Fruit fly (Drosophila melanogaster) whole organism, embryonic: ENCODE results near the gene CG17549.

Experiments
- Antp ChIP-seq: fragments of 200-800 bp; sonication (Bioruptor generic); optimal IDR thresholded peaks from 3 replicates; lab custom pipeline; 2016; ENCODE audit warnings: missing biosample characterization, missing genetic modification characterization
- Bdp1 ChIP-seq: fragments of 200-800 bp; sonication (Bioruptor generic); optimal IDR thresholded peaks from 3 replicates; lab custom pipeline; 2016; ENCODE audit warnings: missing biosample characterization, missing genetic modification characterization
- BtbVII ChIP-seq: fragments of 200-800 bp; sonication (Bioruptor generic); optimal IDR thresholded peaks from 3 replicates; lab custom pipeline; 2017; ENCODE audit warnings: missing biosample characterization, mild to moderate bottlenecking, missing genetic modification characterization
- CG1024 ChIP-seq: fragments of 200-800 bp; sonication (Bioruptor generic); IDR thresholded peaks from 2 replicates; pipeline ENCODE4 v1.3.6; 2022; ENCODE audit warnings: missing biosample characterization, missing genetic modification characterization
- CG12104 ChIP-seq: fragments of 200-800 bp; sonication (Bioruptor generic); optimal IDR thresholded peaks from 3 replicates; lab custom pipeline; 2016; ENCODE audit warnings: missing biosample characterization, missing genetic modification characterization
- CG12299 ChIP-seq: fragments of 200-800 bp; sonication (Bioruptor generic); optimal IDR thresholded peaks from 2 replicates; lab custom pipeline; 2018; ENCODE audit warnings: missing biosample characterization, mild to moderate bottlenecking, missing genetic modification characterization
- CG12744 ChIP-seq: fragments of 200-800 bp; sonication (Bioruptor generic); optimal IDR thresholded peaks from 2 replicates; lab custom pipeline; 2016; ENCODE audit warnings: missing biosample characterization, missing genetic modification characterization
- CG13624 ChIP-seq: fragments of 200-800 bp; sonication (Bioruptor generic); optimal IDR thresholded peaks from 2 replicates; lab custom pipeline; 2016; ENCODE audit warnings: missing biosample characterization, missing genetic modification characterization
- CG14441 ChIP-seq: fragments of 200-800 bp; sonication (Bioruptor generic); IDR thresholded peaks from 2 replicates; pipeline ENCODE4 v1.3.6; 2022; ENCODE audit warnings: missing biosample characterization, missing genetic modification characterization
- CG14710 ChIP-seq: fragments of 200-800 bp; sonication (Bioruptor generic); optimal IDR thresholded peaks from 3 replicates; lab custom pipeline; 2019; ENCODE audit warnings: missing biosample characterization, mild to moderate bottlenecking, missing genetic modification characterization, moderate library complexity
- CG15514 ChIP-seq: fragments of 200-800 bp; sonication (Bioruptor generic); optimal IDR thresholded peaks from 3 replicates; lab custom pipeline; 2017; ENCODE audit warnings: missing biosample characterization, missing genetic modification characterization, mild to moderate bottlenecking, moderate library complexity, missing genetic modification reagents
- CG16779 ChIP-seq: fragments of 200-800 bp; sonication (Bioruptor generic); IDR thresholded peaks from 2 replicates; pipeline ENCODE4 v1.3.6; 2022; ENCODE audit warnings: missing biosample characterization, missing genetic modification characterization
- CG16813 ChIP-seq: fragments of 200-800 bp; sonication (Bioruptor generic); IDR thresholded peaks from 3 replicates; pipeline ENCODE4 v1.3.6; 2022; ENCODE audit warnings: missing biosample characterization, missing genetic modification characterization; ENCODE audit not compliant: partially characterized antibody
- CG18011 ChIP-seq: fragments of 200-800 bp; sonication (Bioruptor generic); optimal IDR thresholded peaks from 2 replicates; lab custom pipeline; 2017; ENCODE audit warnings: missing biosample characterization, missing genetic modification characterization, mild to moderate bottlenecking, moderate library complexity, missing genotype
- CG2712 ChIP-seq: fragments of 200-800 bp; optimal IDR thresholded peaks from 3 replicates; lab custom pipeline; 2019; ENCODE audit warnings: missing biosample characterization, mild to moderate bottlenecking, missing genetic modification characterization, moderate library complexity
- CG3163 ChIP-seq: fragments of 200-800 bp; sonication (Bioruptor generic); optimal IDR thresholded peaks from 3 replicates; lab custom pipeline; 2016; ENCODE audit warnings: missing biosample characterization, missing genetic modification characterization
- CG33557 ChIP-seq: fragments of 200-800 bp; sonication (Bioruptor generic); optimal IDR thresholded peaks from 2 replicates; lab custom pipeline; 2019; ENCODE audit warnings: missing biosample characterization, mild to moderate bottlenecking, missing genetic modification characterization, moderate library complexity
- CG34422 ChIP-seq: fragments of 200-800 bp; sonication (Bioruptor generic); IDR thresholded peaks from 3 replicates; pipeline ENCODE4 v1.3.6; 2022; ENCODE audit warnings: missing biosample characterization, missing genetic modification characterization
- CG43689 ChIP-seq: fragments of 200-800 bp; sonication (Bioruptor generic); IDR thresholded peaks from 2 replicates; pipeline ENCODE4 v1.3.6; 2022; ENCODE audit warnings: missing biosample characterization, missing genetic modification characterization
- CG6765 ChIP-seq: fragments of 200-800 bp; sonication (Bioruptor generic); optimal IDR thresholded peaks from 3 replicates; lab custom pipeline; 2017; ENCODE audit warnings: missing biosample characterization, mild to moderate bottlenecking, missing genetic modification characterization
- CG7372 ChIP-seq: fragments of 200-800 bp; sonication (Bioruptor generic); IDR thresholded peaks from 2 replicates; pipeline ENCODE4 v1.3.6; 2022; ENCODE audit warnings: missing biosample characterization, missing genetic modification characterization
- CG8388 ChIP-seq: fragments of 200-800 bp; sonication (Bioruptor generic); optimal IDR thresholded peaks from 2 replicates; lab custom pipeline; 2019; ENCODE audit warnings: missing biosample characterization, mild to moderate bottlenecking, missing genetic modification characterization, moderate library complexity
- D ChIP-seq, 2 experiments: fragments of 200-800 bp in 1 of 2; fragments of >200 bp in 1 of 2; sonication (Bioruptor generic) in 1 of 2; optimal IDR thresholded peaks; 2 replicates in 1 of 2; 3 replicates in 1 of 2; lab custom pipeline; 2017; ENCODE audit warnings: mild to moderate bottlenecking in 1 of 2, missing biosample characterization in 1 of 2, missing genetic modification characterization in 1 of 2, missing genetic modification reagents in 1 of 2
- Dad ChIP-seq: fragments of 200-800 bp; sonication (Bioruptor generic); optimal IDR thresholded peaks from 3 replicates; lab custom pipeline; 2016; ENCODE audit warnings: missing biosample characterization, missing genetic modification characterization
- Ets97D ChIP-seq: fragments of 200-800 bp; sonication (Bioruptor generic); optimal IDR thresholded peaks from 3 replicates; lab custom pipeline; 2016; ENCODE audit warnings: missing biosample characterization, missing genetic modification characterization
- HLH54F ChIP-seq: fragments of 200-800 bp; sonication (Bioruptor generic); optimal IDR thresholded peaks from 3 replicates; lab custom pipeline; 2016; ENCODE audit warnings: missing biosample characterization, missing genetic modification characterization
- Hmx ChIP-seq: fragments of 200-800 bp; sonication (Bioruptor generic); optimal IDR thresholded peaks from 2 replicates; lab custom pipeline; 2016; ENCODE audit warnings: missing biosample characterization, missing genetic modification characterization
- Hsf ChIP-seq: fragments of 200-800 bp; sonication (Bioruptor generic); optimal IDR thresholded peaks from 3 replicates; lab custom pipeline; 2016; ENCODE audit warnings: missing biosample characterization, missing genetic modification characterization
- MESR4 ChIP-seq: fragments of 200-800 bp; sonication (Bioruptor generic); optimal IDR thresholded peaks from 2 replicates; lab custom pipeline; 2018; ENCODE audit warnings: missing biosample characterization, mild to moderate bottlenecking, missing genetic modification characterization, moderate library complexity
- NC2α ChIP-seq: fragments of 200-800 bp; sonication (Bioruptor generic); optimal IDR thresholded peaks from 2 replicates; lab custom pipeline; 2016; ENCODE audit warnings: missing biosample characterization, missing genetic modification characterization
- NK7.1 ChIP-seq: fragments of 200-800 bp; sonication (Bioruptor generic); optimal IDR thresholded peaks from 3 replicates; lab custom pipeline; 2016; ENCODE audit warnings: missing biosample characterization, missing genetic modification characterization
- Nf-YB ChIP-seq: fragments of 200-800 bp; sonication (Bioruptor generic); optimal IDR thresholded peaks from 3 replicates; lab custom pipeline; 2019; ENCODE audit warnings: missing biosample characterization, mild to moderate bottlenecking, missing genetic modification characterization, moderate library complexity
- Poxn ChIP-seq: fragments of 200-800 bp; sonication (Bioruptor generic); IDR thresholded peaks from 2 replicates; pipeline ENCODE4 v1.3.6; 2022; ENCODE audit warnings: missing biosample characterization, missing genetic modification characterization
- Sry-δ ChIP-seq: fragments of 200-800 bp; sonication (Bioruptor generic); optimal IDR thresholded peaks from 2 replicates; lab custom pipeline; 2016; ENCODE audit warnings: missing biosample characterization, missing genetic modification characterization
- eyg ChIP-seq: fragments of 200-800 bp; sonication (Bioruptor generic); optimal IDR thresholded peaks from 3 replicates; lab custom pipeline; 2016; ENCODE audit warnings: missing biosample characterization, missing genetic modification characterization
- inv ChIP-seq: fragments of 200-800 bp; sonication (Bioruptor generic); IDR thresholded peaks from 2 replicates; pipeline ENCODE4 v1.3.6; 2022; ENCODE audit warnings: missing biosample characterization, missing genetic modification characterization; ENCODE audit not compliant: partially characterized antibody
- jumu ChIP-seq: fragments of 200-800 bp; sonication (Bioruptor generic); optimal IDR thresholded peaks from 3 replicates; lab custom pipeline; 2016; ENCODE audit warnings: missing biosample characterization, missing genetic modification characterization
- kni ChIP-seq: fragments of 200-800 bp; sonication (Bioruptor generic); optimal IDR thresholded peaks from 3 replicates; lab custom pipeline; 2017; ENCODE audit warnings: mild to moderate bottlenecking, missing biosample characterization, missing genetic modification reagents, missing genetic modification characterization
- lbe ChIP-seq: fragments of 200-800 bp; sonication (Bioruptor generic); optimal IDR thresholded peaks from 2 replicates; lab custom pipeline; 2016; ENCODE audit warnings: missing biosample characterization, mild to moderate bottlenecking, missing genetic modification characterization
- nerfin-1 ChIP-seq: fragments of 200-800 bp; sonication (Bioruptor generic); optimal IDR thresholded peaks from 3 replicates; lab custom pipeline; 2019; ENCODE audit warnings: missing biosample characterization, mild to moderate bottlenecking, missing genetic modification characterization, moderate library complexity
- odd ChIP-seq: fragments of 200-800 bp; sonication (Bioruptor generic); optimal IDR thresholded peaks from 2 replicates; lab custom pipeline; 2017; ENCODE audit warnings: missing biosample characterization, mild to moderate bottlenecking, missing genetic modification characterization
- pfk ChIP-seq: fragments of 200-800 bp; sonication (Bioruptor generic); optimal IDR thresholded peaks from 2 replicates; lab custom pipeline; 2018; ENCODE audit warnings: missing biosample characterization, mild to moderate bottlenecking, missing genetic modification characterization, moderate library complexity
- run ChIP-seq: fragments of 200-800 bp; sonication (Bioruptor generic); optimal IDR thresholded peaks from 3 replicates; lab custom pipeline; 2018; ENCODE audit warnings: missing biosample characterization, mild to moderate bottlenecking, missing genetic modification characterization
- scrt ChIP-seq: fragments of 200-800 bp; sonication (Bioruptor generic); optimal IDR thresholded peaks from 2 replicates; lab custom pipeline; 2018; ENCODE audit warnings: missing biosample characterization, mild to moderate bottlenecking, missing genetic modification characterization, moderate library complexity
- sqz ChIP-seq: fragments of 200-800 bp; sonication (Bioruptor generic); optimal IDR thresholded peaks from 3 replicates; lab custom pipeline; 2018; ENCODE audit warnings: missing biosample characterization, mild to moderate bottlenecking, missing genetic modification characterization
- tin ChIP-seq: fragments of 200-800 bp; sonication (Bioruptor generic); optimal IDR thresholded peaks from 3 replicates; lab custom pipeline; 2016; ENCODE audit warnings: missing biosample characterization, missing genetic modification characterization
- tio ChIP-seq: fragments of 200-800 bp; sonication (Bioruptor generic); optimal IDR thresholded peaks from 2 replicates; lab custom pipeline; 2017; ENCODE audit warnings: missing biosample characterization, missing genetic modification characterization, inconsistent platforms
- yki ChIP-seq: fragments of >200 bp; optimal IDR thresholded peaks from 3 replicates; lab custom pipeline; 2018
- zf30C ChIP-seq: fragments of 200-800 bp; sonication (Bioruptor generic); optimal IDR thresholded peaks from 3 replicates; lab custom pipeline; 2018; ENCODE audit warnings: missing biosample characterization, mild to moderate bottlenecking, missing genetic modification characterization

CG17549 gene

DNA sequence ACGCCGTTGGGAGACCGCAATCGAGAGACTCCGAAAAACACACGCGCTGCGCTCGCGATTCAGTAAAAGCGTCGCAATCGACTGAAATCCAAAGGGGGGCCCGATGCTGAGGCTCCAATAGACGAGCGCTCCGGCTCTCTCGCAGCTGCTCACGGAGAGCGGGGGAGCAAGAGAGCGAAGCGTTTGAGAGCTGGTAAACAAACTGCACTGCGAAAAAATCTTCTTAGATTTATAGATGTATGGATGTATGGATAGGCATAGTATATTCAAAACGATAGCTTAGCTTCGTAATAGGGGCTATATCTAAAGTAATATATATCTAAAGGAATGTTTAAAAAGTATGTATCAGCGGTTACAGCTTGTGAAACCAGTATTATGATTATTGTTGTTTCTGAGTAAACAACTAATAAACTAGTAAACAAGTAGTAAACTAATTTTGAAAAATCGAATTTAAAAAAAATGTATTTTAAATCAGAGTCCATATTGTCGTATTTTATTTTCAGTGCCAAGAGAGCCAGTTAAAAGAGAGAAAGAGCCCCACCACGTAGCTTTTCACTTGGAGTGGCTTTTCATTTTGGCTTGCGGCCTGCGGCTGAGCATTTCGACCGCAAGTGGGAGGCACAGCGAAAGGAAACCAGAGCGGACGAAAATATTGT is 33.7 kb upstream of the CG17549 start, which contains the start of the genes Alp12 and CG13085 (continued):
- TF ChIP-seq CG1024 (peak; percentile 81), Bdp1 (GFP tag; lab: Kevin White, UChicago) (peak; percentile 88), Hmx (GFP tag; lab: Kevin White, UChicago) (peak; percentile 90), NK7.1 (GFP tag; lab: Kevin White, UChicago) (peak; percentile 89), kni (GFP tag; lab: Kevin White, UChicago) (peak; percentile 97), CG14710 (tag; lab: Kevin White, UChicago) (peak; percentile 97), CG33557 (GFP tag; lab: Kevin White, UChicago) (peak; percentile 96), CG13624 (peak; percentile 96), tin (GFP tag; lab: Kevin White, UChicago) (peak; percentile 96), CG2712 (tag; lab: Kevin White, UChicago) (peak; percentile 99), Antp (GFP tag; lab: Kevin White, UChicago) (peak; percentile 90), pfk (GFP tag; lab: Kevin White, UChicago) (peak; percentile 56), NC2α (GFP tag; lab: Kevin White, UChicago) (peak; percentile 84), CG8388 (GFP tag; lab: Kevin White, UChicago) (peak; percentile 97), Hsf (GFP tag; lab: Kevin White, UChicago) (peak; percentile 98), odd (GFP tag; lab: Kevin White, UChicago) (peak; percentile 99), CG12299 (tag; lab: Kevin White, UChicago) (peak; percentile 98), CG7372 (GFP tag; lab: Robert Waterston, UW) (peak; percentile 97), CG12744 (GFP tag; lab: Kevin White, UChicago) (peak; percentile 95), CG3163 (GFP tag; lab: Kevin White, UChicago) (peak; percentile 81), D (optimal IDR thresholded peaks at IDR 0.05; lab: Kevin White, UChicago) (no peak), D (GFP tag; optimal IDR thresholded peaks at IDR 0.05; lab: Kevin White, UChicago) (peak; percentile 98), CG16813 (GFP tag; lab: Robert Waterston, UW) (no peak), zf30C (GFP tag; lab: Kevin White, UChicago) (peak; percentile 95), yki (peak; percentile 80), CG34422 (GFP tag; lab: Robert Waterston, UW) (peak; percentile 95), jumu (peak; percentile 85), scrt (GFP tag; lab: Kevin White, UChicago) (peak; percentile 96), CG16779 (peak; percentile 51; the same call in 1 of the 2 replicates), sqz (GFP tag; lab: Kevin White, UChicago) (peak; percentile 98), Dad (GFP tag; lab: Kevin White, UChicago) (peak; percentile 86), inv (GFP tag; lab: Robert Waterston, UW) (no peak), CG14441 (peak; percentile 96), CG12104 (peak; percentile 97), lbe (GFP tag; lab: Kevin White, UChicago) (peak; percentile 82), Nf-YB (peak; percentile 90), CG15514 (GFP tag; lab: Kevin White, UChicago) (peak; percentile 92), Poxn (peak; percentile 89), HLH54F (GFP tag; lab: Kevin White, UChicago) (peak; percentile 91), CG6765 (GFP tag; lab: Kevin White, UChicago) (peak; percentile 99), nerfin-1 (peak; percentile 98), CG43689 (GFP tag; lab: Robert Waterston, UW) (peak; percentile 89), eyg (GFP tag; lab: Kevin White, UChicago) (peak; percentile 89), Ets97D (GFP tag; lab: Kevin White, UChicago) (peak; percentile 79), Sry-δ (GFP tag; lab: Kevin White, UChicago) (peak; percentile 58), tio (GFP tag; lab: Kevin White, UChicago) (peak; percentile 98), CG18011 (GFP tag; lab: Kevin White, UChicago) (peak; percentile 89), BtbVII (GFP tag; lab: Kevin White, UChicago) (peak; percentile 99), run (tag; lab: Kevin White, UChicago) (peak; percentile 98), MESR4 (GFP tag; lab: Kevin White, UChicago) (peak; percentile 39)
